Worm (Caenorhabditis elegans) whole organism, L4 larva: Measurements from ENCODE around the gene hda-4.
A peak's percentile ranks its signal among the peaks of the same experiment; 100 is the strongest.

Experiments
- F10B5.3 ChIP-seq: sonication (generic microtip); optimal IDR thresholded peaks from 2 replicates; lab custom pipeline; 2016; ENCODE audit warnings: mild to moderate bottlenecking, missing genetic modification characterization, missing compliant biosample characterization
- F37D6.2 ChIP-seq: sonication (generic microtip); optimal IDR thresholded peaks from 2 replicates; lab custom pipeline; 2016; ENCODE audit warnings: mild to moderate bottlenecking, missing genetic modification characterization, missing compliant biosample characterization
- aha-1 ChIP-seq: fragments of 150-350 bp; peaks from one replicate; lab custom pipeline; 2014; ENCODE audit warnings: missing biosample characterization, missing genetic modification characterization
- ama-1 ChIP-seq: fragments of 150-350 bp; optimal IDR thresholded peaks from 2 replicates; lab custom pipeline; 2014; ENCODE audit warnings: inconsistent platforms, mixed read lengths
- arid-1 ChIP-seq: fragments of 200-800 bp; sonication (Bioruptor generic); conservative IDR thresholded peaks from 2 replicates; pipeline ENCODE4 v1.3.6; 2022; ENCODE audit warnings: missing genetic modification reagents, missing genetic modification characterization, missing compliant biosample characterization
- ceh-20 ChIP-seq: fragments of 200-800 bp; sonication (Bioruptor generic); IDR thresholded peaks from 2 replicates; pipeline ENCODE4 v1.3.6; 2022; ENCODE audit warnings: missing genetic modification reagents, missing genetic modification characterization, missing compliant biosample characterization
- ceh-32 ChIP-seq: sonication (generic microtip); optimal IDR thresholded peaks from 2 replicates; lab custom pipeline; 2016; ENCODE audit warnings: mild to moderate bottlenecking, missing genetic modification characterization, missing compliant biosample characterization; ENCODE audit not compliant: poor library complexity
- ceh-62 ChIP-seq: sonication (generic microtip); optimal IDR thresholded peaks from 2 replicates; lab custom pipeline; 2017; ENCODE audit warnings: missing biosample characterization, missing genetic modification characterization
- ceh-82 ChIP-seq: sonication (generic microtip); optimal IDR thresholded peaks from 2 replicates; lab custom pipeline; 2017; ENCODE audit warnings: missing biosample characterization, missing genetic modification characterization
- cey-2 ChIP-seq: sonication (generic microtip); optimal IDR thresholded peaks from 3 replicates; lab custom pipeline; 2017; ENCODE audit warnings: missing genetic modification characterization, mild to moderate bottlenecking, missing compliant biosample characterization, antibody characterized with exemption, borderline replicate concordance; ENCODE audit not compliant: insufficient read depth
- ctbp-1 ChIP-seq: fragments of 200-800 bp; sonication (Bioruptor generic); IDR thresholded peaks from 2 replicates; pipeline ENCODE4 v1.3.6; 2022; ENCODE audit warnings: missing genetic modification reagents, missing genetic modification characterization, missing compliant biosample characterization
- daf-12 ChIP-seq: fragments of 150-350 bp; optimal IDR thresholded peaks from 2 replicates; lab custom pipeline; 2014; ENCODE audit warnings: missing biosample characterization, missing genetic modification reagents, missing genetic modification characterization
- dmd-6 ChIP-seq: fragments of 200-800 bp; sonication (Bioruptor generic); IDR thresholded peaks from 2 replicates; pipeline ENCODE4 v1.3.6; 2022; ENCODE audit warnings: missing genetic modification reagents, missing genetic modification characterization, missing compliant biosample characterization
- dpl-1 ChIP-seq: fragments of 150-350 bp; optimal IDR thresholded peaks from 2 replicates; lab custom pipeline; 2014; ENCODE audit warnings: missing biosample characterization, missing genetic modification reagents, missing genetic modification characterization
- egl-27 ChIP-seq: sonication (generic microtip); optimal IDR thresholded peaks from 3 replicates; lab custom pipeline; 2017; ENCODE audit warnings: missing biosample characterization, missing genetic modification reagents, missing genetic modification characterization
- egl-43 ChIP-seq: fragments of 200-800 bp; sonication (Bioruptor generic); IDR thresholded peaks from 2 replicates; pipeline ENCODE4 v1.3.6; 2022; ENCODE audit warnings: missing genetic modification reagents, missing genetic modification characterization, missing compliant biosample characterization
- fkh-10 ChIP-seq: fragments of 150-350 bp; optimal IDR thresholded peaks from 2 replicates; lab custom pipeline; 2014; ENCODE audit warnings: missing biosample characterization, missing genetic modification reagents, missing genetic modification characterization
- gei-8 ChIP-seq: fragments of 200-800 bp; sonication (Bioruptor generic); optimal IDR thresholded peaks from 2 replicates; lab custom pipeline; 2018; ENCODE audit warnings: mild to moderate bottlenecking, missing genetic modification characterization, missing compliant biosample characterization
- hif-1 ChIP-seq, 2 experiments: sonication (generic microtip); optimal IDR thresholded peaks; 2 replicates each; lab custom pipeline; 2016 to 2017; ENCODE audit warnings: missing compliant biosample characterization in 2 of 2, missing genetic modification characterization in 2 of 2, missing genetic modification reagents in 2 of 2, missing genotype in 2 of 2, mild to moderate bottlenecking in 1 of 2
- hlh-11 ChIP-seq: fragments of 200-800 bp; sonication (Bioruptor generic); optimal IDR thresholded peaks from 2 replicates; lab custom pipeline; 2018; ENCODE audit warnings: mild to moderate bottlenecking, missing genetic modification characterization, missing compliant biosample characterization
- hlh-30 ChIP-seq: sonication (generic microtip); optimal IDR thresholded peaks from 2 replicates; lab custom pipeline; 2017; ENCODE audit warnings: antibody characterized with exemption, mild to moderate bottlenecking, missing genetic modification characterization, missing compliant biosample characterization; ENCODE audit not compliant: insufficient read depth
- lim-7 ChIP-seq: fragments of 200-800 bp; sonication (Bioruptor generic); IDR thresholded peaks from 2 replicates; pipeline ENCODE4 v1.3.6; 2022; ENCODE audit warnings: missing genetic modification characterization, missing compliant biosample characterization
- lin-13 ChIP-seq: fragments of 150-350 bp; optimal IDR thresholded peaks from 2 replicates; lab custom pipeline; 2014; ENCODE audit warnings: missing biosample characterization, missing genetic modification reagents, missing genetic modification characterization
- lin-15B ChIP-seq: fragments of 150-350 bp; sonication (generic microtip); optimal IDR thresholded peaks from 3 replicates; lab custom pipeline; 2014; ENCODE audit warnings: missing biosample characterization, missing genetic modification characterization
- lin-38 ChIP-seq: fragments of 200-800 bp; sonication (Bioruptor generic); IDR thresholded peaks from 2 replicates; pipeline ENCODE4 v1.3.6; 2022; ENCODE audit warnings: missing genetic modification reagents, missing genetic modification characterization, missing compliant biosample characterization
- lsy-2 ChIP-seq, 2 experiments: fragments of 150-350 bp in 1 of 2; sonication (generic microtip) in 1 of 2; optimal IDR thresholded peaks; 2 replicates each; lab custom pipeline; 2014 to 2017; ENCODE audit warnings: missing biosample characterization in 2 of 2, missing genetic modification characterization in 2 of 2
- madf-9 ChIP-seq: fragments of 200-800 bp; sonication (Bioruptor generic); conservative IDR thresholded peaks from 2 replicates; pipeline ENCODE4 v1.3.6; 2022; ENCODE audit warnings: missing genetic modification reagents, missing genetic modification characterization, missing compliant biosample characterization
- mdl-1 ChIP-seq, 2 experiments: fragments of 150-350 bp in 1 of 2; sonication (generic microtip) in 1 of 2; optimal IDR thresholded peaks; 2 replicates each; lab custom pipeline; 2014 to 2017; ENCODE audit warnings: missing biosample characterization in 2 of 2, missing genetic modification characterization in 2 of 2
- mdt-29 ChIP-seq: fragments of 200-800 bp; sonication (Bioruptor generic); IDR thresholded peaks from 2 replicates; pipeline ENCODE4 v1.3.6; 2022; ENCODE audit warnings: missing genetic modification reagents, missing genetic modification characterization, missing compliant biosample characterization
- mep-1 ChIP-seq: fragments of 150-350 bp; sonication (generic microtip); optimal IDR thresholded peaks from 3 replicates; lab custom pipeline; 2014; ENCODE audit warnings: missing biosample characterization, missing genetic modification characterization
- nhr-10 ChIP-seq: fragments of 150-350 bp; optimal IDR thresholded peaks from 2 replicates; lab custom pipeline; 2014; ENCODE audit warnings: missing biosample characterization, missing genetic modification characterization
- nhr-11 ChIP-seq: fragments of 150-350 bp; optimal IDR thresholded peaks from 2 replicates; lab custom pipeline; 2014; ENCODE audit warnings: missing biosample characterization, missing genetic modification characterization
- nhr-25 ChIP-seq: sonication (generic microtip); optimal IDR thresholded peaks from 2 replicates; lab custom pipeline; 2017; ENCODE audit warnings: missing genetic modification characterization, mild to moderate bottlenecking, missing compliant biosample characterization, antibody characterized with exemption, moderate library complexity, borderline replicate concordance; ENCODE audit not compliant: insufficient read depth
- nhr-28 ChIP-seq: fragments of 150-350 bp; optimal IDR thresholded peaks from 2 replicates; lab custom pipeline; 2014; ENCODE audit warnings: missing biosample characterization, missing genetic modification characterization
- nhr-41 ChIP-seq: fragments of 200-800 bp; sonication (Bioruptor generic); IDR thresholded peaks from 2 replicates; pipeline ENCODE4 v1.3.6; 2022; ENCODE audit warnings: missing genetic modification reagents, missing genetic modification characterization, missing compliant biosample characterization
- nhr-48 ChIP-seq: sonication (generic microtip); optimal IDR thresholded peaks from 2 replicates; lab custom pipeline; 2016; ENCODE audit warnings: mild to moderate bottlenecking, missing genetic modification characterization, missing compliant biosample characterization
- nhr-6 ChIP-seq: fragments of 150-350 bp; optimal IDR thresholded peaks from 2 replicates; lab custom pipeline; 2014; ENCODE audit warnings: missing biosample characterization, missing genetic modification characterization
- snpc-1.2 ChIP-seq: fragments of 200-800 bp; sonication (Bioruptor generic); IDR thresholded peaks from 2 replicates; pipeline ENCODE4 v1.3.6; 2022; ENCODE audit warnings: missing genetic modification reagents, missing genetic modification characterization, missing compliant biosample characterization
- spr-1 ChIP-seq: sonication (generic microtip); optimal IDR thresholded peaks from 2 replicates; lab custom pipeline; 2016; ENCODE audit warnings: mild to moderate bottlenecking, missing genetic modification characterization, missing compliant biosample characterization
- spr-3 ChIP-seq: fragments of 200-800 bp; sonication (Bioruptor generic); optimal IDR thresholded peaks from 2 replicates; lab custom pipeline; 2018; ENCODE audit warnings: mild to moderate bottlenecking, missing genetic modification characterization, missing compliant biosample characterization
- tra-1 ChIP-seq: fragments of 200-800 bp; sonication (Bioruptor generic); IDR thresholded peaks from 2 replicates; pipeline ENCODE4 v1.3.6; 2022; ENCODE audit warnings: missing genetic modification reagents, missing genetic modification characterization, missing compliant biosample characterization
- unc-130 ChIP-seq: sonication (generic microtip); optimal IDR thresholded peaks from 2 replicates; lab custom pipeline; 2016; ENCODE audit warnings: missing genetic modification reagents, missing genetic modification characterization, missing compliant biosample characterization
- unc-62 ChIP-seq, 3 experiments: fragments of 150-350 bp in 1 of 3; sonication (generic microtip); optimal IDR thresholded peaks in 2 of 3; peaks in 1 of 3; 1 replicate in 1 of 3; 2 replicates in 2 of 3; lab custom pipeline; 2014 to 2017; ENCODE audit warnings: missing biosample characterization in 3 of 3, missing genetic modification characterization in 3 of 3, missing genetic modification reagents in 3 of 3, missing genotype in 1 of 3
- zfp-3 ChIP-seq: fragments of 200-800 bp; sonication (Bioruptor generic); conservative IDR thresholded peaks from 2 replicates; pipeline ENCODE4 v1.3.6; 2022; ENCODE audit warnings: missing genetic modification reagents, missing genetic modification characterization, missing compliant biosample characterization
- ztf-11 ChIP-seq: fragments of 150-350 bp; optimal IDR thresholded peaks from 2 replicates; lab custom pipeline; 2014; ENCODE audit warnings: missing biosample characterization, missing genetic modification characterization
- ztf-7 ChIP-seq: fragments of 150-350 bp; optimal IDR thresholded peaks from 2 replicates; lab custom pipeline; 2014; ENCODE audit warnings: missing biosample characterization, missing genetic modification characterization

The hda-4 gene

DNA sequence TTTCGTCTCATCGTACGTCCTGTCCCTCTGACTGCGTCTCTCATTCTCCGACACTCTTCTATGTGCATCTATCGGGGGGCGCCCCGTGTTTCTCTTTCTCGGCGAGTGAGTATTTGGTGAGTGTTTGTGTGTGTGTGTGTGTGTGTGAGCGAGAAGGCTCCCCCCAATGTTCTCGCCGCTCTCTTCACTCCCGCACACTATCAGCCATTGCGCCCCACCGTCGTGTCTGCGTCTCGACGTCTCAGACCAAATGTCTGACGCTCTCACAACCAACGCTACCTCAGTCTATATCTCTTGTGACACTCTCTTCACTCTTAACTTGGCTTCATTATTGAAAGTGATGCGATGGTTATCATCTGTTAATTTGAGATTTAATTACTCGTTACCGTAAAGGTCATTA lies 2.5 kb upstream of the hda-4 start (continued):
- TF ChIP-seq egl-27 (tag; lab: Kevin White, UChicago) (no peak), nhr-28 (tag; lab: Kevin White, UChicago) (peak; percentile 91), dpl-1 (GFP tag; lab: Kevin White, UChicago) (peak; percentile 55), zfp-3 (GFP tag; lab: Robert Waterston, UW) (0 out of 2 replicates have a peak, but pooled peaks have one; percentile 26), egl-43 (GFP tag; lab: Robert Waterston, UW) (no peak; the same call in 1 of the 2 replicates), F37D6.2 (tag; lab: Kevin White, UChicago) (peak; percentile 66)

DNA sequence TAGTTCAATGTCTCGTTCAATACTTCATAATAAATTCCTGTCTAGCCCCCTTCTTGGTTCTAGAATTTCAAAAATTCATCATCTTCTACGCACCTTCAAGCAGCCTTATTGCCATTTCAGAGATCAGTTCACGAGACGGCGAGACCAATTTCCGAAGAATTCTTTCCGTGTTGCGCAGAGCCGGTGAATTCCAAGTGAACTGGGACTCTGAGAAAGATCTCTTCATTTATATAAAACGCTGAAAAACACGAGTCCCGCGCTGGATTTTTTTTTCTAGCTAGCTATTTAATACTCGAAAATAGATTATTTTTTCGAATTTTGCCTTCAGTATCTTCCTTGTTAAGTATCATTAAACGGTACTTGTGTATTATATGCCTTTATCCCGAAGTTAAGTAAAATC lies 1.8 kb downstream of the hda-4 start:
- TF ChIP-seq aha-1 (peak; percentile 87), nhr-41 (GFP tag; lab: Robert Waterston, UW) (no peak)
- TF ChIP-seq, all 104 proteins: peak for 1

DNA sequence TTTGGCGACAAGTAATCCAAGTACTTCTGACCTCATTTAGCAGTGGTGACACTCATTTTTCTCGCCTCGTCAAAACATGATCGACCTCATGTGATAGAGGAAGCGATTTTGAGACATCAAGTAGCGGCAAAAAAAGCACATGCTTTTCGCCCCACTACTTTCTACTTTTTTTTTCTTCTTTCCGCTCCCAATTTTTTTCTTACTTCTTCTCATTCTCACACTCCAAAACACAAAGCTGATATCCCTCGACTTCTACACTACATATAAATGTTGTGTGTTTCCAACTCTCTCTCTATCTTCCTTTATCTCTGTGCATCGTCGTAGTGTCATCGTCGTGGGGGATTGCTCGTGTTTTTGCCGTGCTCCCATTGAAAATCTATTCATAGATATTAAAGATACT lies 2.9 kb downstream of the hda-4 start:
- TF ChIP-seq ceh-32, result no peak
- no peak for TF ChIP-seq daf-12 (tag; lab: Kevin White, UChicago)
- peak in 1 of 2 experiments; percentile 88 for TF ChIP-seq unc-62 (GFP tag; optimal IDR thresholded peaks at IDR 0.05 in 1 of 2; lab: Kevin White, UChicago)
- no peak for TF ChIP-seq unc-62 (tag; optimal IDR thresholded peaks at IDR 0.05; lab: Kevin White, UChicago)
- TF ChIP-seq mep-1 (tag; lab: Kevin White, UChicago), result peak; percentile 23
- TF ChIP-seq spr-1 (tag; lab: Kevin White, UChicago), result no peak
- no peak for TF ChIP-seq lin-38 (GFP tag; lab: Robert Waterston, UW)
- TF ChIP-seq gei-8 (GFP tag; lab: Kevin White, UChicago), result no peak
- no peak for TF ChIP-seq madf-9 (GFP tag; lab: Robert Waterston, UW)
- TF ChIP-seq F10B5.3 (tag; lab: Kevin White, UChicago), result no peak
- no peak for TF ChIP-seq ztf-11 (tag; lab: Kevin White, UChicago)
- peak in 1 of 2 experiments; percentile 19 for TF ChIP-seq lsy-2 (tag; optimal IDR thresholded peaks at IDR 0.05; lab: Kevin White, UChicago)
- TF ChIP-seq lim-7 (GFP tag; lab: Robert Waterston, UW), result no peak
- TF ChIP-seq nhr-48 (tag; lab: Kevin White, UChicago), result no peak
- no peak for TF ChIP-seq egl-27 (tag; lab: Kevin White, UChicago)
- no peak for TF ChIP-seq spr-3
- peak; percentile 44 for TF ChIP-seq nhr-28 (tag; lab: Kevin White, UChicago)
- no peak for TF ChIP-seq ama-1 (lab: Kevin White, UChicago)
- no peak for TF ChIP-seq nhr-10 (tag; lab: Kevin White, UChicago)
- peak; percentile 32 for TF ChIP-seq hlh-11 (tag; lab: Kevin White, UChicago)
- no peak for TF ChIP-seq mdt-29 (GFP tag; lab: Robert Waterston, UW)
- no peak for TF ChIP-seq ztf-7 (tag; lab: Kevin White, UChicago)
- TF ChIP-seq lin-15B (tag; lab: Kevin White, UChicago), result no peak
- TF ChIP-seq lin-13 (GFP tag; lab: Kevin White, UChicago), result no peak
- no peak for TF ChIP-seq egl-43 (GFP tag; lab: Robert Waterston, UW)
- TF ChIP-seq arid-1 (GFP tag; lab: Robert Waterston, UW), result no peak
- TF ChIP-seq snpc-1.2 (GFP tag; lab: Robert Waterston, UW), result no peak
- TF ChIP-seq hif-1 (tag; optimal IDR thresholded peaks at IDR 0.05; lab: Kevin White, UChicago), result no peak
- no peak for TF ChIP-seq unc-130 (GFP tag; lab: Kevin White, UChicago)
- no peak for TF ChIP-seq ceh-20 (GFP tag; lab: Robert Waterston, UW)
- TF ChIP-seq tra-1 (GFP tag; lab: Robert Waterston, UW), result peak; percentile 60; the same call in 1 of the 2 replicates
- TF ChIP-seq nhr-6 (tag; lab: Kevin White, UChicago), result no peak
- no peak for TF ChIP-seq dmd-6 (GFP tag; lab: Robert Waterston, UW)
- no peak for TF ChIP-seq ctbp-1 (GFP tag; lab: Robert Waterston, UW)
- TF ChIP-seq cey-2 (tag; lab: Kevin White, UChicago), result no peak
- no peak for TF ChIP-seq ceh-62 (tag; lab: Kevin White, UChicago)
- TF ChIP-seq ceh-82 (tag; lab: Kevin White, UChicago), result no peak
- TF ChIP-seq nhr-11, result peak; percentile 42
- peak in 1 of 2 experiments; percentile 45 for TF ChIP-seq mdl-1 (tag; optimal IDR thresholded peaks at IDR 0.05; lab: Kevin White, UChicago)
- no peak for TF ChIP-seq nhr-25 (tag; lab: Kevin White, UChicago)
- peak; percentile 86 for TF ChIP-seq hlh-30
- no peak for TF ChIP-seq fkh-10 (GFP tag; lab: Kevin White, UChicago)
